Fruit fly (Drosophila melanogaster): ENCODE data around the gene EMC2A.
A peak's percentile ranks its signal among the peaks of the same experiment; 100 is the strongest.

dm6 chr3R:17020956-17021355 is 25.1 kb upstream of the EMC2A start, which contains the start of gene Adsl:
- peak; percentile 27 for TF ChIP-seq spab (GFP tag; optimal IDR thresholded peaks at IDR 0.05)
- TF ChIP-seq lz (GFP tag; optimal IDR thresholded peaks at IDR 0.05) = peak; percentile 60
- TF ChIP-seq fkh (GFP tag; optimal IDR thresholded peaks at IDR 0.05) = no peak

Measured in whole organism, prepupa.